Worm (Caenorhabditis elegans): Measurements from ENCODE around the gene srh-28.

DNA sequence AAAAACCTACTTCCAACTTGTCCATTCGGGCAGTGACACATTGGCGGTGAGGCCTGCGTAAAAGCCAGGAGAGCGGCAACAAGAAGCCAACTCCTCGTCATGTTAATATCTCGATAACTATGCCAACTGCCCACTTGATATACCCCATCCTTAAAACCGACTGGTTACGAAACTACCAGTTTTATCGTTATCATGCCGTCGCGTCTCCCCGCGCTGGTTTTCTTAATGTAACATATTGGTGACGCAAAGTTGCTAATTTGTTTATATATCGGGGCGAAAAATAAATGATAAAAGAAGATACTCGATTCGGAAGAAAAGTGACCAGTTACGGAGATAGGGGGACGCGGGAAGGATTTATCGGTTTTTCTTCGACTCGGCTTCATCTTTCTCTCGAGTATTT, 44.0 kb downstream of the srh-28 start, which contains the start of gene grl-9:
- no peak for TF ChIP-seq fkh-10 (GFP tag; optimal IDR thresholded peaks at IDR 0.05)
- TF ChIP-seq ttx-3 (tag; optimal IDR thresholded peaks at IDR 0.05): no peak

Measured in whole organism, late embryonic.